Worm (Caenorhabditis elegans) whole organism, midembryonic: ENCODE measurements around the gene ptc-3.
A peak's percentile ranks its signal among the peaks of the same experiment; 100 is the strongest.

Experiments used
- T22C8.4 ChIP-seq: fragments of 200-800 bp; sonication (Bioruptor generic); IDR thresholded peaks from 2 replicates; pipeline ENCODE4 v1.3.6; 2022; ENCODE audit warnings: missing genetic modification characterization, missing compliant biosample characterization
- cog-1 ChIP-seq: sonication (generic microtip); optimal IDR thresholded peaks from 2 replicates; lab custom pipeline; 2016; ENCODE audit warnings: missing genetic modification characterization, missing compliant biosample characterization
- flt-1 ChIP-seq: fragments of 200-800 bp; sonication (Bioruptor generic); IDR thresholded peaks from 2 replicates; pipeline ENCODE4 v1.3.6; 2022; ENCODE audit warnings: missing genetic modification characterization, missing compliant biosample characterization
- klf-2 ChIP-seq: fragments of 200-800 bp; sonication (Bioruptor generic); conservative IDR thresholded peaks from 2 replicates; pipeline ENCODE4 v1.3.6; 2022; ENCODE audit warnings: missing genetic modification reagents, missing genetic modification characterization, missing compliant biosample characterization
- ref-1 ChIP-seq: fragments of 200-800 bp; sonication (Bioruptor generic); conservative IDR thresholded peaks from 2 replicates; pipeline ENCODE4 v1.3.6; 2022; ENCODE audit warnings: missing genetic modification reagents, missing genetic modification characterization, missing compliant biosample characterization
- tab-1 ChIP-seq: fragments of 200-800 bp; sonication (Bioruptor generic); IDR thresholded peaks from 2 replicates; pipeline ENCODE4 v1.3.6; 2022; ENCODE audit warnings: missing genetic modification characterization, missing compliant biosample characterization
- ztf-23 ChIP-seq: fragments of 200-800 bp; sonication (Bioruptor generic); IDR thresholded peaks from 2 replicates; pipeline ENCODE4 v1.3.6; 2022; ENCODE audit warnings: missing genetic modification reagents, missing genetic modification characterization, missing compliant biosample characterization
- ztf-29 ChIP-seq: fragments of 200-800 bp; sonication (Bioruptor generic); IDR thresholded peaks from 2 replicates; pipeline ENCODE4 v1.3.6; 2022; ENCODE audit warnings: missing genetic modification reagents, missing genetic modification characterization, missing compliant biosample characterization

DNA sequence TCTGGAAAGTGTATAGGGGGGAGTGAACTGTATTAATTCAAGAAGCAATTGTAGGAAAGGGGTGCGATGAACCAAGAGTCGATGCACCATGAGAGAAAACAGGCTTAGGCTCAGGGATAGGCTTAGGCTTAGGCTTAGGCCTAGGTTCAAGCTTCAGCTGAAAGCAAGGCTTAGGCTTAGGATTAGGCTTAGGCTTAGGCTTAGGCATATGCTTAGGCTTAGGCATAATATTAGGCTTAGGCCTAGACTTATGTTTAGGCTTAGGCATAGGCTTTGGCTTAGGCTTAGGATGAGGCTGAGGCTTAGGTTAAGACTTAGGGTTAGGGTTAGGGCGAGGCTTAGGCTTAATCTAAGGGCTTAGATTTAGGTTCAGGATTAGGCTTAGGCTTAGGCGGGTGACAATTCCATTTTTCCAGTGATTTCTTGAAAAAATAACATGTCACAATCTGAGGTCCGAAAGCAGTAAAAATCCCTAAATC is 10.2 kb upstream of the ptc-3 start:
- TF ChIP-seq ref-1 (GFP tag; lab: Robert Waterston, UW) (no peak), ztf-29 (GFP tag; lab: Robert Waterston, UW) (peak; percentile 8; the same call in 1 of the 2 replicates), klf-2 (no peak), cog-1 (no peak), ztf-23 (no peak), flt-1 (GFP tag; lab: Robert Waterston, UW) (no peak), T22C8.4 (GFP tag; lab: Robert Waterston, UW) (no peak), tab-1 (GFP tag; lab: Robert Waterston, UW) (no peak)
